Worm (Caenorhabditis elegans) whole organism, L4 larva: ENCODE results near the gene atf-6.

Experiments used
- fkh-10 ChIP-seq: fragments of 150-350 bp; optimal IDR thresholded peaks from 2 replicates; lab custom pipeline; 2014; ENCODE audit warnings: missing biosample characterization, missing genetic modification reagents, missing genetic modification characterization
- mdl-1 ChIP-seq, 2 experiments: fragments of 150-350 bp in 1 of 2; sonication (generic microtip) in 1 of 2; optimal IDR thresholded peaks; 2 replicates each; lab custom pipeline; 2014 to 2017; ENCODE audit warnings: missing biosample characterization in 2 of 2, missing genetic modification characterization in 2 of 2
- pha-4 ChIP-seq, 2 experiments: fragments of 150-350 bp in 1 of 2; fragments of 200-800 bp in 1 of 2; sonication (Bioruptor generic) in 1 of 2; IDR thresholded peaks in 1 of 2; optimal IDR thresholded peaks in 1 of 2; 2 replicates each; pipeline versions ENCODE4 v1.3.6 to Lab custom; 2014 to 2022; ENCODE audit warnings: missing genetic modification characterization in 2 of 2, missing genetic modification reagents in 2 of 2, missing biosample characterization in 1 of 2, missing compliant biosample characterization in 1 of 2
- unc-130 ChIP-seq: sonication (generic microtip); optimal IDR thresholded peaks from 2 replicates; lab custom pipeline; 2016; ENCODE audit warnings: missing genetic modification reagents, missing genetic modification characterization, missing compliant biosample characterization

DNA sequence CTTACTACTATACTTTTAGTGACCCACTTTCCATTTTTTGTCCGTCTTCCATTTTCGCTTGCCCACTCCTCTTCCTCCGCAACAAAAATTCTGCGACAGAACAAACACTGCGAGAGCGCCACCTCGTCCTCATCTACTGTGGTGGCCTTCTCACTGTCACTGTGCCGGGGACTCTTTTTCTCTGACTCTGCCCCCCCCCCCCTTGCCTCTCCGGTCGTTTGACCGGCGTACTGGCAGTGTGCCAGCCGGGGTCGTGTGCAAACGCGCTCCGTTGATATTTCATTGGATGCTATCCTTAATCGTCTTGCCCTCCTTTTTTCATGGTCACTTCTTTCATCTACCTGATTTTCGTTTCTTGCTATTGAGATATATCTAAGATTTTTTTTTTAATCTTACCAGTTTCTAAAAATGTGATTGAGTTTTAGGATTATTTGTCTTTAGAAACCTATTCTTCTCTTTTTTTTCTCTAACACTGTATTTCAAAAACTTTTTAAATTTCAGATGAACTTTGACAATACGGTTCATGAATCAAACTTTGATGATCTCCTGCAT lies at the start of gene atf-6:
- no peak for TF ChIP-seq unc-130 (GFP tag; lab: Kevin White, UChicago)
- TF ChIP-seq fkh-10 (GFP tag; lab: Kevin White, UChicago), result peak; percentile 48
- peak in 1 of 2 experiments; percentile 60 for TF ChIP-seq mdl-1 (tag; optimal IDR thresholded peaks at IDR 0.05; lab: Kevin White, UChicago)
- TF ChIP-seq pha-4 (GFP tag; IDR thresholded peaks at IDR 0.05; lab: Robert Waterston, UW), result peak; percentile 65; the same call in 1 of the 2 replicates
- TF ChIP-seq pha-4 (tag; optimal IDR thresholded peaks at IDR 0.05; lab: Kevin White, UChicago), result no peak
